Worm (Caenorhabditis elegans): Measurements from ENCODE around the gene Y54G2A.44.
A peak's percentile ranks its signal among the peaks of the same experiment; 100 is the strongest.

Gene Y54G2A.44

DNA sequence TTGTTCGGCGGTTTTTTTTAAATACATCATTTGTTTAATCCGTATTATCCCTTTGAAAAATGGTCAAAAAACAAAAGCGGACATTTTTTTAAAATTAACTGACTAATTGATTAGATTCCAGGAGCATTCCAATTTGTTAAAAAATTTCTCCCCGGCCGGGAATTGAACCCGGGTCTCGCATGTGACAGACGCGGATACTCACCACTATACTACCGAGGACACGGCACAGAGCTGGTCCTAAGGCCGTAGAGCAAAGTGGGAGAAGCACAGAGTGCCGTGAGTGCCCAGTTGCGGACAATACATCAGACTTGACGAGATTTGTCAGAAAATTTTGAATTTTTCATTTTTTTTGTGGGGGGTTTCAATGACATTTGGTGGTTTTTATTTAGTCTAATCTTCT, 654 bp upstream of the Y54G2A.44 start:
- TF ChIP-seq ceh-83 (GFP tag; optimal IDR thresholded peaks at IDR 0.05) (peak; percentile 38), lsy-2 (tag; optimal IDR thresholded peaks at IDR 0.05) (no peak), bed-3 (GFP tag; optimal IDR thresholded peaks at IDR 0.05) (peak; percentile 13), cnd-1 (tag; optimal IDR thresholded peaks at IDR 0.05) (peak; percentile 33), drap-1 (GFP tag; optimal IDR thresholded peaks at IDR 0.05) (peak; percentile 18), unc-120 (tag; optimal IDR thresholded peaks at IDR 0.05; ENCODE audit: poor library complexity, severe bottlenecking) (peak; percentile 24), sptf-1 (tag; optimal IDR thresholded peaks at IDR 0.05) (peak; percentile 29), sem-2 (GFP tag; optimal IDR thresholded peaks at IDR 0.05) (no peak)

ce11 chrIV:2802193-2802592, 535 bp downstream of the Y54G2A.44 start:
- TF ChIP-seq lin-32 (GFP tag; optimal IDR thresholded peaks at IDR 0.05) (peak; percentile 14), ceh-43 (GFP tag; optimal IDR thresholded peaks at IDR 0.05) (peak; percentile 23), blmp-1 (tag; optimal IDR thresholded peaks at IDR 0.05) (no peak), tbx-8 (GFP tag; optimal IDR thresholded peaks at IDR 0.05) (peak; percentile 5), nhr-28 (tag; optimal IDR thresholded peaks at IDR 0.05) (no peak), cnd-1 (tag; optimal IDR thresholded peaks at IDR 0.05) (peak; percentile 42), sptf-1 (tag; optimal IDR thresholded peaks at IDR 0.05) (peak; percentile 51), lin-13 (tag; optimal IDR thresholded peaks at IDR 0.05) (no peak), M03D4.4 (tag; optimal IDR thresholded peaks at IDR 0.05) (peak; percentile 56), flh-1 (GFP tag; optimal IDR thresholded peaks at IDR 0.05) (no peak), lsy-2 (tag; optimal IDR thresholded peaks at IDR 0.05) (no peak), mls-2 (tag; optimal IDR thresholded peaks at IDR 0.05) (peak; percentile 28), unc-120 (tag; optimal IDR thresholded peaks at IDR 0.05; ENCODE audit: poor library complexity, severe bottlenecking) (peak; percentile 25), sem-2 (GFP tag; optimal IDR thresholded peaks at IDR 0.05) (peak; percentile 39), drap-1 (GFP tag; optimal IDR thresholded peaks at IDR 0.05) (no peak), bed-3 (GFP tag; optimal IDR thresholded peaks at IDR 0.05) (no peak), ceh-83 (GFP tag; optimal IDR thresholded peaks at IDR 0.05) (peak; percentile 63)

DNA sequence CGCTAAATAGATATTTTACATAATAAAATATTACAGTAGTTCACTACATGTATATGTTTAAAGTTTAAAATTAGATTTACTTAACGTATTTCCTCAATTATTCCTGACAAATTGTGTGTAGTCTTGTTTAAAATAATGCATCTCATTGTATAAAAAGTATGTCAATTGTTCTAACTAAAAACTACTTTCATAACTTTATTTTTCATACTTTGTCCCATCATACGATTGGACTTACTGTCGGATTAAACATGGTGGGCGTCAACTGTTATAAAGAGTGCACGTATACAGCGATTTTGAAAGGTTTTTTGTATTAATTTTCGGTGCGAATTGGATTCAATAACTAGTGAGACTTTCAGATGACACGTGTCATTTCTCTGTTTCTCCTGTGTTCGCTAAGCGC, 2.0 kb downstream of the Y54G2A.44 start, which contains the start of gene Y54G2A.32:
TSS of gene Y54G2A.32 (plus strand) at position 301 of the 400 bp plus-strand sequence.
- TF ChIP-seq tbx-8 (GFP tag; optimal IDR thresholded peaks at IDR 0.05), result no peak
- no peak for TF ChIP-seq sptf-1 (tag; optimal IDR thresholded peaks at IDR 0.05)
- TF ChIP-seq mab-5 (tag; optimal IDR thresholded peaks at IDR 0.05), result no peak
- no peak for TF ChIP-seq nhr-2 (tag; optimal IDR thresholded peaks at IDR 0.05)
- TF ChIP-seq snpc-4 (tag; optimal IDR thresholded peaks at IDR 0.05), result no peak

- peak; percentile 76 for TF ChIP-seq M03D4.4 (tag; optimal IDR thresholded peaks at IDR 0.05)
- TF ChIP-seq ceh-43 (GFP tag; optimal IDR thresholded peaks at IDR 0.05), result peak; percentile 7
- peak; percentile 58 for TF ChIP-seq sem-2 (GFP tag; optimal IDR thresholded peaks at IDR 0.05)
- TF ChIP-seq lin-32 (GFP tag; optimal IDR thresholded peaks at IDR 0.05), result peak; percentile 28
- no peak for TF ChIP-seq ces-1 (GFP tag; optimal IDR thresholded peaks at IDR 0.05)
- no peak for TF ChIP-seq elt-3 (tag; optimal IDR thresholded peaks at IDR 0.05)
- TF ChIP-seq ceh-83 (GFP tag; optimal IDR thresholded peaks at IDR 0.05), result peak; percentile 72
- peak; percentile 36 for TF ChIP-seq flh-1 (GFP tag; optimal IDR thresholded peaks at IDR 0.05)
- TF ChIP-seq unc-120 (tag; optimal IDR thresholded peaks at IDR 0.05; ENCODE audit: poor library complexity, severe bottlenecking), result peak; percentile 71
- peak; percentile 79 for TF ChIP-seq sptf-1 (tag; optimal IDR thresholded peaks at IDR 0.05)
- TF ChIP-seq mep-1 (tag; optimal IDR thresholded peaks at IDR 0.05), result peak; percentile 36
- no peak for TF ChIP-seq unc-39 (tag; optimal IDR thresholded peaks at IDR 0.05)
- peak; percentile 64 for TF ChIP-seq mls-2 (tag; optimal IDR thresholded peaks at IDR 0.05)
- peak; percentile 78 for TF ChIP-seq cnd-1 (tag; optimal IDR thresholded peaks at IDR 0.05)
- peak; percentile 66 for TF ChIP-seq drap-1 (GFP tag; optimal IDR thresholded peaks at IDR 0.05)
Measured at ce11 chrIV:2805525-2805924, 3.9 kb downstream of the Y54G2A.44 start, which contains the start of gene Y54G2A.45. Gene Y54G2A.45 (plus strand): TSS chrIV:2805857.

ce11 chrIV:2808154-2808553, 6.5 kb downstream of the Y54G2A.44 start:
- TF ChIP-seq flh-1 (GFP tag; optimal IDR thresholded peaks at IDR 0.05) (no peak), hlh-1 (tag; optimal IDR thresholded peaks at IDR 0.05) (no peak), tbx-8 (GFP tag; optimal IDR thresholded peaks at IDR 0.05) (no peak), mep-1 (tag; optimal IDR thresholded peaks at IDR 0.05) (no peak), sptf-1 (tag; optimal IDR thresholded peaks at IDR 0.05) (no peak), elt-3 (tag; optimal IDR thresholded peaks at IDR 0.05) (no peak), zip-8 (tag; optimal IDR thresholded peaks at IDR 0.05) (no peak), M03D4.4 (tag; optimal IDR thresholded peaks at IDR 0.05) (no peak), snpc-4 (tag; optimal IDR thresholded peaks at IDR 0.05) (no peak)

- TF ChIP-seq tbx-8 (GFP tag; optimal IDR thresholded peaks at IDR 0.05) (no peak), pha-4 (tag; optimal IDR thresholded peaks at IDR 0.05) (no peak), drap-1 (GFP tag; optimal IDR thresholded peaks at IDR 0.05) (no peak), elt-1 (tag; optimal IDR thresholded peaks at IDR 0.05; ENCODE audit: borderline replicate concordance, insufficient read depth) (peak; percentile 13), snpc-4 (tag; optimal IDR thresholded peaks at IDR 0.05) (no peak), mls-2 (tag; optimal IDR thresholded peaks at IDR 0.05) (no peak), lsy-2 (tag; optimal IDR thresholded peaks at IDR 0.05) (no peak), M03D4.4 (tag; optimal IDR thresholded peaks at IDR 0.05) (no peak), nhr-12 (tag; optimal IDR thresholded peaks at IDR 0.05) (no peak), ham-2 (GFP tag; optimal IDR thresholded peaks at IDR 0.05) (peak; percentile 27), blmp-1 (tag; optimal IDR thresholded peaks at IDR 0.05) (peak; percentile 88)
Measured at ce11 chrIV:2809208-2809607, 7.5 kb downstream of the Y54G2A.44 start, which contains the start of gene Y54G2A.76. Gene Y54G2A.76 (plus strand): TSS chrIV:2809410.

Data from whole organism, mixed stage, embryonic.